Worm (Caenorhabditis elegans): ENCODE data around the gene B0252.3.

DNA sequence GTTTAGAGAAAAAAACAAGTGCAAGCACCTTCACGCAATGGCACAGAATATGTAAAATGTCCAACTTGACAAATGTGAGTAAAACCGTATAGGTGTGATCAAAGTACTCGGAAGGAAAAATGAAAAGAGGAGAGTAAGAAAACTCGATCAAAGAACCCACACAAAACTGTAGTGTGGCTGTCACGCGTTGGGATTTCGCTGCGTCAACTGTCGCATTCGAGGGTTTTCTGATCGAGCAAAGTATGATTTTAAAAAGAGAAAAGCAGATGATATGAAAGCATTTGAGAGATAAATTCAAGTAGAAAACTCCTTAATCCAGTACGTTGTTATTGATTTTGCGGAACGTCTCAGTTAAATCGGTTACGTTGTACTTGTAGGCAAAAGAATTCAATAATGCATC lies 15.7 kb downstream of the B0252.3 start:
- TF ChIP-seq him-1 (tag; optimal IDR thresholded peaks at IDR 0.05) (no peak), dao-5 (tag; optimal IDR thresholded peaks at IDR 0.05) (no peak)
